Fruit fly (Drosophila melanogaster): ENCODE data around the gene Pih1D1.

dm6 chr2L:12705376-12705775 is 16.3 kb downstream of the Pih1D1 start:
- TF ChIP-seq bbx (GFP tag; IDR thresholded peaks at IDR 0.05; ENCODE audit: partially characterized antibody), result no peak
- TF ChIP-seq psq (GFP tag; optimal IDR thresholded peaks at IDR 0.05), result no peak
- no peak for TF ChIP-seq CG3726 (GFP tag; IDR thresholded peaks at IDR 0.05)
- no peak for TF ChIP-seq CG7839 (tag; optimal IDR thresholded peaks at IDR 0.05)
- TF ChIP-seq CG1602 (GFP tag; optimal IDR thresholded peaks at IDR 0.05), result no peak
- no peak for TF ChIP-seq ase (GFP tag; IDR thresholded peaks at IDR 0.05)
- TF ChIP-seq unpg (GFP tag; optimal IDR thresholded peaks at IDR 0.05), result no peak
- TF ChIP-seq ftz-f1 (GFP tag; optimal IDR thresholded peaks at IDR 0.05), result no peak
- TF ChIP-seq emc (GFP tag; optimal IDR thresholded peaks at IDR 0.05), result no peak
- no peak for TF ChIP-seq YL-1 (GFP tag; optimal IDR thresholded peaks at IDR 0.05)
- no peak for TF ChIP-seq dimm (GFP tag; IDR thresholded peaks at IDR 0.05)
- TF ChIP-seq CG13624 (GFP tag; optimal IDR thresholded peaks at IDR 0.05), result no peak
- TF ChIP-seq Med (GFP tag), result no peak
- no peak for TF ChIP-seq lab (GFP tag; optimal IDR thresholded peaks at IDR 0.05)

Measured in whole organism, embryonic.